Fruit fly (Drosophila melanogaster): ENCODE data around the gene ppk21.

DNA sequence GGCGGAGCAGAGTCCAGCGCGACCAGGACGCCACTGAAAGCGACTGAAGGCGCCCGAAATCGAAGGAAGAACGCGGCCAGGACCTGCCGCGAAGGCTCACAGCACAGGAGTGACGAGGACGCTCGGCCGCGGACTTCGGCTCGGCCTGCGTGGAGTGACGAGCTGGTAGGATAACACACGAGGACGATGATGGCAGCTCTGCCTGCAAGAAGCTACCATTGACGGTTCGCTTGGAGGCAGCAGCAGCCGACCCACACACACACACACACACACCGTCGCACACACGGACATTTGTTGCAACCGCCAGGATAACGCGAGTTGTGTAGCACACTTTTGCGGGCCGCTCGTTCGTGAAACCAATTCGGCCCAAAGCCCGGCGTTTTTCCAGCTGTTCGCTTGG, 4.6 kb upstream of the ppk21 start, which contains the start of gene Dop1R2:
- TF ChIP-seq pan (optimal IDR thresholded peaks at IDR 0.05) (no peak), usp (GFP tag; optimal IDR thresholded peaks at IDR 0.05) (no peak), br (GFP tag; optimal IDR thresholded peaks at IDR 0.05) (no peak), sv (GFP tag; optimal IDR thresholded peaks at IDR 0.05) (no peak), Myc (optimal IDR thresholded peaks at IDR 0.05) (no peak), Sp1 (GFP tag; optimal IDR thresholded peaks at IDR 0.05) (no peak), Dif (GFP tag; optimal IDR thresholded peaks at IDR 0.05; ENCODE audit: partially characterized antibody) (no peak)

Measured in whole organism, wandering third instar larva.